Worm (Caenorhabditis elegans) whole organism, L4/young adult: ENCODE data around the gene dyla-1.

Experiments used
- W03F9.2 ChIP-seq: fragments of 150-350 bp; optimal IDR thresholded peaks from 2 replicates; lab custom pipeline; 2014; ENCODE audit warnings: missing biosample characterization, missing genetic modification characterization
- him-1 ChIP-seq: sonication (generic microtip); optimal IDR thresholded peaks from 2 replicates; lab custom pipeline; 2016; ENCODE audit warnings: missing genotype, missing genetic modification reagents, missing genetic modification characterization, missing compliant biosample characterization

- TF ChIP-seq him-1 = no peak
- TF ChIP-seq W03F9.2 = no peak
Measured at ce11 chrX:16803545-16803944, 37.3 kb upstream of the dyla-1 start.
